Fruit fly (Drosophila melanogaster): ENCODE results near the gene JhI-21.

Gene JhI-21

dm6 chr2L:12010100-12010876 is 45.6 kb downstream of the JhI-21 start (continued):
- TF ChIP-seq Hr51 (GFP tag; optimal IDR thresholded peaks at IDR 0.05) (peak in 1 of 2 experiments; percentile 44), slbo (GFP tag; IDR thresholded peaks at IDR 0.05) (no peak), Neu2 (GFP tag; optimal IDR thresholded peaks at IDR 0.05; ENCODE audit: borderline replicate concordance) (no peak), CG2678 (tag; optimal IDR thresholded peaks at IDR 0.05) (no peak), B-H1 (GFP tag; IDR thresholded peaks at IDR 0.05) (no peak), CG2202 (tag; optimal IDR thresholded peaks at IDR 0.05) (no peak), scrt (GFP tag; optimal IDR thresholded peaks at IDR 0.05) (no peak), ATbp (GFP tag; optimal IDR thresholded peaks at IDR 0.05) (peak; percentile 35), CG7963 (GFP tag; IDR thresholded peaks at IDR 0.05; ENCODE audit: partially characterized antibody) (no peak), rib (GFP tag; IDR thresholded peaks at IDR 0.05) (no peak), CG6683 (GFP tag; optimal IDR thresholded peaks at IDR 0.05) (peak; percentile 26), usp (GFP tag; optimal IDR thresholded peaks at IDR 0.05) (no peak), CG17612 (GFP tag; IDR thresholded peaks at IDR 0.05) (no peak), CG11398 (GFP tag; optimal IDR thresholded peaks at IDR 0.05) (no peak), Eip74EF (GFP tag; optimal IDR thresholded peaks at IDR 0.05) (peak in 1 of 2 experiments; percentile 45), CG13775 (GFP tag; optimal IDR thresholded peaks at IDR 0.05) (no peak), mirr (GFP tag; optimal IDR thresholded peaks at IDR 0.05) (peak; percentile 73), CG15514 (GFP tag; optimal IDR thresholded peaks at IDR 0.05) (no peak), CG43689 (GFP tag; IDR thresholded peaks at IDR 0.05) (no peak), Adf1 (GFP tag; IDR thresholded peaks at IDR 0.05) (no peak), Hmx (GFP tag; optimal IDR thresholded peaks at IDR 0.05) (no peak), CG8388 (GFP tag; optimal IDR thresholded peaks at IDR 0.05) (peak; percentile 16), CG5180 (GFP tag; optimal IDR thresholded peaks at IDR 0.05) (peak; percentile 96), repo (GFP tag; optimal IDR thresholded peaks at IDR 0.05) (peak; percentile 19), Pdp1 (GFP tag; optimal IDR thresholded peaks at IDR 0.05) (no peak), pan (optimal IDR thresholded peaks at IDR 0.05) (no peak), pan (GFP tag; optimal IDR thresholded peaks at IDR 0.05 in 1 of 2, IDR thresholded peaks at IDR 0.05 in 1 of 2) (no peak), pb (GFP tag; optimal IDR thresholded peaks at IDR 0.05) (peak; percentile 18), CG32767 (GFP tag; IDR thresholded peaks at IDR 0.05) (no peak), Stat92E (GFP tag; optimal IDR thresholded peaks at IDR 0.05) (peak in 1 of 3 experiments; percentile 13), psq (GFP tag; optimal IDR thresholded peaks at IDR 0.05) (no peak), CG13894 (tag; optimal IDR thresholded peaks at IDR 0.05) (peak; percentile 89), hth (optimal IDR thresholded peaks at IDR 0.05) (no peak), HLH54F (GFP tag; optimal IDR thresholded peaks at IDR 0.05) (no peak), CG17186 (GFP tag; optimal IDR thresholded peaks at IDR 0.05) (no peak), dm (GFP tag; optimal IDR thresholded peaks at IDR 0.05) (no peak), CG3838 (GFP tag; optimal IDR thresholded peaks at IDR 0.05) (peak; percentile 98), cwo (GFP tag; optimal IDR thresholded peaks at IDR 0.05) (peak; percentile 84), CG9215 (GFP tag; IDR thresholded peaks at IDR 0.05) (no peak), sisA (GFP tag; IDR thresholded peaks at IDR 0.05) (no peak), CG9817 (tag; optimal IDR thresholded peaks at IDR 0.05) (no peak), CG12942 (GFP tag; optimal IDR thresholded peaks at IDR 0.05) (no peak), bbx (GFP tag; IDR thresholded peaks at IDR 0.05; ENCODE audit: partially characterized antibody) (no peak), CG17328 (GFP tag; IDR thresholded peaks at IDR 0.05) (no peak), so (GFP tag; IDR thresholded peaks at IDR 0.05) (no peak), corto (GFP tag; optimal IDR thresholded peaks at IDR 0.05) (no peak), Fer3 (tag; optimal IDR thresholded peaks at IDR 0.05) (no peak), D19B (GFP tag; optimal IDR thresholded peaks at IDR 0.05) (no peak), CG33557 (GFP tag; optimal IDR thresholded peaks at IDR 0.05) (peak; percentile 40)
